Fruit fly (Drosophila melanogaster) Kc167 (cell line): Measurements from ENCODE around the gene eIF4E1.

Experiments used
- insv ChIP-seq: fragments of >200 bp; optimal IDR thresholded peaks from 3 replicates; lab custom pipeline; 2018; ENCODE audit warnings: missing external identifiers
- psq ChIP-seq: fragments of >200 bp; optimal IDR thresholded peaks from 2 replicates; lab custom pipeline; 2017; ENCODE audit warnings: missing external identifiers

DNA sequence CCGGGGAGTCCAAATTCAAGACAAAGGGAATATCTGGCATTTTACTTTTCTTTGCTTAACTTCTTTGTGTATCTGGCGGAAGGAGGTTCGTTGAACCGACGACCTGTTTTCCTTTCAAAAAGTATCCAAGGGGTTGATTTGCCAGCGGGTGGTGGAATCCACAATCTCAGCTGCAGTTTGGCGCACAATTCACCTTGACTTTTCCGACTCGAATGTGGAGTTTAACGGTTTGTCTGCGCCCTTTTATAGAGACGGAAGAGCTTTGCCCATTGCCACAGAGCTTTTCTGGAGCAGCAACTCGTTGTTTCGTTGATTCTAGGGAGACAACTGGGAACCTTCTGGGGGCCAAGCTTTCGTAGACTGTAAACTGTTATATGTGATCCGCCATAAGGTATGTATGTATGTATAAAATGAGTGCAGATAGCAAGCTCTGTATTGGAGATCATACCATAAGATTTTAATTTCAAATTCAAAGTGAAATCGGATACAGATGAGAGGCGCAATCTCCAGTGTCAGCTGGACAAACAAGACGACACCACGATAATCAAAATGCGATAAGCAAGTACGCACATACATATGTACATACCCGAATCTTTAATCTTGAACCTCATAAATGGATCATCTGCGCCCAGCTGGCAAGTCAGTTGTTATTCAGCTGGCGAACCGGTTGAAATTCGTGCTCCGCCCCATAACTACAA is 29.8 kb downstream of the eIF4E1 start, which contains the start of the genes Hsp67Bc, CG4456 and Hsp22:
- TF ChIP-seq psq (lab: Kevin White, UChicago): no peak
- no peak for TF ChIP-seq insv (lab: Kevin White, UChicago)
